Fruit fly (Drosophila melanogaster): ENCODE measurements around the gene CG7394.

CG7394 gene

DNA sequence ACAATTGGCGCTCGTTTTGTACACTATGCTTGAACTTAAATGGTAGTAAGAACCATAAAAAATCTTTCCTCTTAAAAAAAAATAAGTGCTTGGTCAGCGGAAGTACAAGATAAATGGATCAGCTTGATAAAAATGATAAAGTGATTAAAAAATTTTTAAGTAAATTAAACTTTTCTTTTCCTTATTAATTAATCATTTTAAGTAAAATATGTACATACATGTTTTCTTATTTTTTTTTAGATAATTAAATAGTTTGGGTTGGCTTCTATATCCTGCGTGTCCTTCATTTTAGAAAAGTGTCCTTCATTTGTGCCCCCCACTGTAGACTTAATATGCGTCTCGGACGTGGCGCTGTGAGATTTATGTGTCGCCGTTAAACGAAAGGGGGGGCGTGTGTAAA lies 5.2 kb upstream of the CG7394 start (continued):
- TF ChIP-seq fu2 (GFP tag; optimal IDR thresholded peaks at IDR 0.05) (no peak), Ets97D (GFP tag; optimal IDR thresholded peaks at IDR 0.05) (no peak), scrt (GFP tag; optimal IDR thresholded peaks at IDR 0.05) (peak; percentile 7), CG11247 (GFP tag; IDR thresholded peaks at IDR 0.05) (no peak), aop (GFP tag; IDR thresholded peaks at IDR 0.05) (no peak), slp2 (GFP tag; optimal IDR thresholded peaks at IDR 0.05) (no peak), CG17328 (GFP tag; IDR thresholded peaks at IDR 0.05) (no peak), MTF-1 (GFP tag; optimal IDR thresholded peaks at IDR 0.05; ENCODE audit: borderline replicate concordance) (no peak), Lhr (GFP tag; optimal IDR thresholded peaks at IDR 0.05) (no peak), ERR (GFP tag; optimal IDR thresholded peaks at IDR 0.05) (no peak), CG11093 (GFP tag; IDR thresholded peaks at IDR 0.05) (no peak), CkIIα-i1 (GFP tag; IDR thresholded peaks at IDR 0.05) (no peak), al (GFP tag; IDR thresholded peaks at IDR 0.05) (0 out of 2 replicates have a peak, but pooled peaks have one; percentile 3), Ravus (GFP tag; IDR thresholded peaks at IDR 0.05) (no peak), zfh2 (GFP tag; optimal IDR thresholded peaks at IDR 0.05) (no peak), CG18476 (GFP tag; optimal IDR thresholded peaks at IDR 0.05) (no peak), CG2678 (tag; optimal IDR thresholded peaks at IDR 0.05) (peak; percentile 65), CG9932 (GFP tag; IDR thresholded peaks at IDR 0.05) (peak; percentile 31; the same call in 1 of the 2 replicates), CG10209 (GFP tag; optimal IDR thresholded peaks at IDR 0.05) (peak; percentile 26), Tbp (GFP tag; optimal IDR thresholded peaks at IDR 0.05) (no peak), dysf (GFP tag; IDR thresholded peaks at IDR 0.05) (no peak; the same call in 2 of the 3 replicates), oc (tag; optimal IDR thresholded peaks at IDR 0.05) (no peak), CG10147 (GFP tag; optimal IDR thresholded peaks at IDR 0.05) (peak; percentile 27), Dref (GFP tag; IDR thresholded peaks at IDR 0.05) (no peak), D19A (tag; optimal IDR thresholded peaks at IDR 0.05) (no peak), tna (GFP tag; IDR thresholded peaks at IDR 0.05; ENCODE audit: partially characterized antibody) (no peak), sens (GFP tag) (no peak), CG9727 (GFP tag; optimal IDR thresholded peaks at IDR 0.05) (peak; percentile 51), cad (GFP tag; optimal IDR thresholded peaks at IDR 0.05) (no peak), Hmr (GFP tag; optimal IDR thresholded peaks at IDR 0.05) (peak; percentile 64), nom (GFP tag; optimal IDR thresholded peaks at IDR 0.05) (no peak), NC2β (GFP tag; optimal IDR thresholded peaks at IDR 0.05) (no peak), CG6654 (GFP tag; optimal IDR thresholded peaks at IDR 0.05) (no peak), CG8388 (GFP tag; optimal IDR thresholded peaks at IDR 0.05) (peak; percentile 24), knrl (GFP tag; IDR thresholded peaks at IDR 0.05; ENCODE audit: partially characterized antibody) (no peak), salm (tag; optimal IDR thresholded peaks at IDR 0.05) (no peak), Sry-δ (GFP tag; optimal IDR thresholded peaks at IDR 0.05) (no peak), schlank (tag; optimal IDR thresholded peaks at IDR 0.05) (no peak), MBD-R2 (GFP tag; IDR thresholded peaks at IDR 0.05) (no peak), CG2889 (GFP tag; IDR thresholded peaks at IDR 0.05) (no peak), Camta (GFP tag; optimal IDR thresholded peaks at IDR 0.05) (no peak), C15 (GFP tag; IDR thresholded peaks at IDR 0.05) (no peak), CG9215 (GFP tag; IDR thresholded peaks at IDR 0.05) (no peak), CG7745 (tag; optimal IDR thresholded peaks at IDR 0.05) (no peak), Bgb (GFP tag; IDR thresholded peaks at IDR 0.05; ENCODE audit: partially characterized antibody) (no peak), CG12155 (GFP tag; optimal IDR thresholded peaks at IDR 0.05) (peak; percentile 23), abd-A (tag; optimal IDR thresholded peaks at IDR 0.05) (no peak), CG12299 (tag; optimal IDR thresholded peaks at IDR 0.05) (no peak), seq (GFP tag; IDR thresholded peaks at IDR 0.05) (no peak), Hr51 (GFP tag; optimal IDR thresholded peaks at IDR 0.05) (peak in 1 of 2 experiments; percentile 38), CG15269 (tag; optimal IDR thresholded peaks at IDR 0.05) (peak; percentile 8), CTCF (GFP tag; optimal IDR thresholded peaks at IDR 0.05) (no peak)

All from whole organism, embryonic.